Fruit fly (Drosophila melanogaster) whole organism, embryonic: ENCODE results near the gene Prm.
A peak's percentile ranks its signal among the peaks of the same experiment; 100 is the strongest.

Experiments
- Ada2b ChIP-seq: fragments of 200-800 bp; sonication (Bioruptor generic); IDR thresholded peaks from 2 replicates; pipeline ENCODE4 v1.3.6; 2022; ENCODE audit warnings: missing biosample characterization, missing genetic modification characterization
- Awh ChIP-seq: fragments of 200-800 bp; sonication (Bioruptor generic); IDR thresholded peaks from 2 replicates; pipeline ENCODE4, ENCODE4 v1.3.6; 2022; ENCODE audit warnings: missing biosample characterization, missing genetic modification characterization
- Bteb2 ChIP-seq: fragments of 200-800 bp; sonication (Bioruptor generic); optimal IDR thresholded peaks from 2 replicates; lab custom pipeline; 2016; ENCODE audit warnings: missing biosample characterization, missing genetic modification characterization
- CG10209 ChIP-seq: fragments of 200-800 bp; sonication (Bioruptor generic); optimal IDR thresholded peaks from 3 replicates; lab custom pipeline; 2017; ENCODE audit warnings: missing biosample characterization, mild to moderate bottlenecking, missing genetic modification characterization, missing genetic modification reagents
- CG12155 ChIP-seq: fragments of 200-800 bp; sonication (Bioruptor generic); optimal IDR thresholded peaks from 3 replicates; lab custom pipeline; 2016; ENCODE audit warnings: missing biosample characterization, missing genetic modification characterization
- CG12659 ChIP-seq: fragments of 200-800 bp; sonication (Bioruptor generic); optimal IDR thresholded peaks from 3 replicates; lab custom pipeline; 2017; ENCODE audit warnings: mild to moderate bottlenecking, missing biosample characterization, missing genetic modification reagents, missing genetic modification characterization
- CG12769 ChIP-seq: fragments of 200-800 bp; sonication (Bioruptor generic); optimal IDR thresholded peaks from 2 replicates; lab custom pipeline; 2019; ENCODE audit warnings: missing biosample characterization, mild to moderate bottlenecking, missing genetic modification characterization, moderate library complexity
- CG12942 ChIP-seq: fragments of 200-800 bp; sonication (Bioruptor generic); optimal IDR thresholded peaks from 3 replicates; lab custom pipeline; 2016; ENCODE audit warnings: missing biosample characterization, missing genetic modification characterization
- CG13296 ChIP-seq: fragments of 200-800 bp; sonication (Bioruptor generic); optimal IDR thresholded peaks from 3 replicates; lab custom pipeline; 2018; ENCODE audit warnings: missing biosample characterization, mild to moderate bottlenecking, missing genetic modification characterization
- CG13624 ChIP-seq: fragments of 200-800 bp; sonication (Bioruptor generic); optimal IDR thresholded peaks from 2 replicates; lab custom pipeline; 2016; ENCODE audit warnings: missing biosample characterization, missing genetic modification characterization
- CG2116 ChIP-seq: fragments of 200-800 bp; sonication (Bioruptor generic); optimal IDR thresholded peaks from 3 replicates; lab custom pipeline; 2018; ENCODE audit warnings: missing biosample characterization, mild to moderate bottlenecking, missing genetic modification characterization
- CG2120 ChIP-seq: fragments of 200-800 bp; sonication (Bioruptor generic); optimal IDR thresholded peaks from 3 replicates; lab custom pipeline; 2016; ENCODE audit warnings: missing biosample characterization, missing genetic modification characterization
- CG34224 ChIP-seq: fragments of 200-800 bp; sonication (Bioruptor generic); IDR thresholded peaks from 3 replicates; pipeline ENCODE4 v1.3.6; 2022; ENCODE audit warnings: missing biosample characterization, missing genetic modification characterization; ENCODE audit not compliant: partially characterized antibody
- CG3847 ChIP-seq: fragments of 200-800 bp; sonication (Bioruptor generic); IDR thresholded peaks from 2 replicates; pipeline ENCODE4 v1.3.6; 2022; ENCODE audit warnings: missing biosample characterization, missing genetic modification characterization
- CG4424 ChIP-seq: fragments of 200-800 bp; sonication (Bioruptor generic); optimal IDR thresholded peaks from 3 replicates; lab custom pipeline; 2016; ENCODE audit warnings: missing biosample characterization, missing genetic modification characterization
- CG7372 ChIP-seq: fragments of 200-800 bp; sonication (Bioruptor generic); IDR thresholded peaks from 2 replicates; pipeline ENCODE4 v1.3.6; 2022; ENCODE audit warnings: missing biosample characterization, missing genetic modification characterization
- CG7839 ChIP-seq: fragments of 200-800 bp; sonication (Bioruptor generic); optimal IDR thresholded peaks from 3 replicates; lab custom pipeline; 2018; ENCODE audit warnings: missing biosample characterization, mild to moderate bottlenecking, missing genetic modification characterization, moderate library complexity
- CHES-1-like ChIP-seq: fragments of 200-800 bp; sonication (Bioruptor generic); optimal IDR thresholded peaks from 2 replicates; lab custom pipeline; 2016; ENCODE audit warnings: missing biosample characterization, missing genetic modification characterization
- Doc3 ChIP-seq: fragments of 200-800 bp; sonication (Bioruptor generic); IDR thresholded peaks from 3 replicates; pipeline ENCODE4 v1.3.6; 2022; ENCODE audit warnings: missing biosample characterization, missing genetic modification characterization; ENCODE audit not compliant: partially characterized antibody
- Dp ChIP-seq: fragments of 200-800 bp; sonication (Bioruptor generic); optimal IDR thresholded peaks from 2 replicates; lab custom pipeline; 2018; ENCODE audit warnings: missing biosample characterization, mild to moderate bottlenecking, missing genetic modification characterization, moderate library complexity
- E2f2 ChIP-seq: fragments of 200-800 bp; sonication (Bioruptor generic); IDR thresholded peaks from 2 replicates; pipeline ENCODE4 v1.3.6; 2022; ENCODE audit warnings: missing biosample characterization, missing genetic modification characterization
- Eip74EF ChIP-seq, 2 experiments: fragments of 200-800 bp in 1 of 2; fragments of >200 bp in 1 of 2; sonication (Bioruptor generic) in 1 of 2; optimal IDR thresholded peaks; 2 replicates each; lab custom pipeline; 2017 to 2019; ENCODE audit warnings: missing biosample characterization in 2 of 2, missing genetic modification characterization in 2 of 2, mild to moderate bottlenecking in 1 of 2, moderate library complexity in 1 of 2
- Fer1 ChIP-seq: fragments of 200-800 bp; sonication (Bioruptor generic); optimal IDR thresholded peaks from 2 replicates; lab custom pipeline; 2017; ENCODE audit warnings: missing biosample characterization, mild to moderate bottlenecking, missing genetic modification characterization
- GATAe ChIP-seq: fragments of 200-800 bp; sonication (Bioruptor generic); conservative IDR thresholded peaks from 2 replicates; pipeline ENCODE4 v1.3.6; 2022; ENCODE audit warnings: missing biosample characterization, missing genetic modification characterization
- Hand ChIP-seq: fragments of 200-800 bp; sonication (Bioruptor generic); optimal IDR thresholded peaks from 2 replicates; lab custom pipeline; 2017; ENCODE audit warnings: mild to moderate bottlenecking, missing biosample characterization, missing genetic modification reagents, missing genetic modification characterization
- HmgD ChIP-seq: fragments of 200-800 bp; sonication (Bioruptor generic); optimal IDR thresholded peaks from 3 replicates; lab custom pipeline; 2016; ENCODE audit warnings: missing biosample characterization, missing genetic modification characterization
- Hmr ChIP-seq: fragments of 200-800 bp; sonication (Bioruptor generic); optimal IDR thresholded peaks from 3 replicates; lab custom pipeline; 2017; ENCODE audit warnings: mild to moderate bottlenecking, missing biosample characterization, missing genetic modification reagents, missing genetic modification characterization
- Kr ChIP-seq: fragments of 200-800 bp; sonication (Bioruptor generic); optimal IDR thresholded peaks from 2 replicates; lab custom pipeline; 2017; ENCODE audit warnings: missing biosample characterization, mild to moderate bottlenecking, missing genetic modification characterization
- Lpt ChIP-seq: fragments of >200 bp; optimal IDR thresholded peaks from 2 replicates; lab custom pipeline; 2018; ENCODE audit warnings: missing biosample characterization, missing genetic modification characterization
- Mad ChIP-seq: fragments of 200-800 bp; sonication (Bioruptor generic); optimal IDR thresholded peaks from 2 replicates; lab custom pipeline; 2016; ENCODE audit warnings: missing biosample characterization, missing genetic modification characterization
- Meics ChIP-seq: fragments of 200-800 bp; sonication (Bioruptor generic); optimal IDR thresholded peaks from 2 replicates; lab custom pipeline; 2017; ENCODE audit warnings: missing biosample characterization, mild to moderate bottlenecking, missing genetic modification characterization
- Myb ChIP-seq: fragments of 200-800 bp; sonication (Bioruptor generic); optimal IDR thresholded peaks from 2 replicates; lab custom pipeline; 2016; ENCODE audit warnings: missing biosample characterization, missing genetic modification characterization
- NfI ChIP-seq: fragments of 200-800 bp; sonication (Bioruptor generic); optimal IDR thresholded peaks from 3 replicates; lab custom pipeline; 2018; ENCODE audit warnings: missing biosample characterization, mild to moderate bottlenecking, missing genetic modification characterization, moderate library complexity
- Oaz ChIP-seq: fragments of 200-800 bp; sonication (Bioruptor generic); IDR thresholded peaks from 2 replicates; pipeline ENCODE4 v1.3.6; 2022; ENCODE audit warnings: missing biosample characterization, missing genetic modification characterization
- Sin3A ChIP-seq: fragments of >200 bp; optimal IDR thresholded peaks from 2 replicates; lab custom pipeline; 2018
- Stat92E ChIP-seq, 3 experiments: fragments of >200 bp in 2 of 3; fragments of 200-800 bp in 1 of 3; sonication (Bioruptor generic) in 1 of 3; optimal IDR thresholded peaks; 2 replicates each; lab custom pipeline; 2017 to 2019; ENCODE audit warnings: missing biosample characterization in 3 of 3, missing genetic modification characterization in 3 of 3, mild to moderate bottlenecking in 1 of 3, moderate library complexity in 1 of 3
- Xbp1 ChIP-seq: fragments of 200-800 bp; sonication (Bioruptor generic); optimal IDR thresholded peaks from 3 replicates; lab custom pipeline; 2016; ENCODE audit warnings: missing biosample characterization, mild to moderate bottlenecking, missing genetic modification characterization
- amos ChIP-seq: fragments of 200-800 bp; sonication (Bioruptor generic); IDR thresholded peaks from 2 replicates; pipeline ENCODE4 v1.3.6; 2022; ENCODE audit warnings: missing biosample characterization, missing genetic modification characterization; ENCODE audit not compliant: partially characterized antibody
- dm ChIP-seq: fragments of 200-800 bp; sonication (Bioruptor generic); optimal IDR thresholded peaks from 3 replicates; lab custom pipeline; 2016; ENCODE audit warnings: missing biosample characterization, missing genetic modification characterization
- gem ChIP-seq: fragments of 200-800 bp; sonication (Bioruptor generic); optimal IDR thresholded peaks from 2 replicates; lab custom pipeline; 2019; ENCODE audit warnings: missing biosample characterization, mild to moderate bottlenecking, missing genetic modification characterization, moderate library complexity
- nom ChIP-seq: fragments of 200-800 bp; sonication (Bioruptor generic); optimal IDR thresholded peaks from 2 replicates; lab custom pipeline; 2017; ENCODE audit warnings: missing biosample characterization, missing genetic modification characterization, mild to moderate bottlenecking, moderate library complexity, missing genetic modification reagents
- org-1 ChIP-seq: fragments of 200-800 bp; sonication (Bioruptor generic); optimal IDR thresholded peaks from 2 replicates; lab custom pipeline; 2017; ENCODE audit warnings: missing biosample characterization, missing genetic modification characterization
- repo ChIP-seq: fragments of 200-800 bp; sonication (Bioruptor generic); optimal IDR thresholded peaks from 2 replicates; lab custom pipeline; 2016; ENCODE audit warnings: missing biosample characterization, missing genetic modification characterization
- shn ChIP-seq: fragments of 200-800 bp; sonication (Bioruptor generic); optimal IDR thresholded peaks from 3 replicates; lab custom pipeline; 2016; ENCODE audit warnings: missing biosample characterization, missing genetic modification characterization
- tap ChIP-seq: fragments of 200-800 bp; optimal IDR thresholded peaks from 3 replicates; lab custom pipeline; 2019; ENCODE audit warnings: missing biosample characterization, mild to moderate bottlenecking, missing genetic modification characterization, moderate library complexity
- vfl ChIP-seq: fragments of 200-800 bp; sonication (Bioruptor generic); optimal IDR thresholded peaks from 2 replicates; lab custom pipeline; 2016; ENCODE audit warnings: missing biosample characterization, missing genetic modification characterization
- vvl ChIP-seq: fragments of 200-800 bp; sonication (Bioruptor generic); IDR thresholded peaks from 2 replicates; pipeline ENCODE4 v1.3.6; 2022; ENCODE audit warnings: missing biosample characterization, missing genetic modification characterization

The Prm gene

dm6 chr3L:8721145-8721544, 24.0 kb downstream of the Prm start, which contains the start of the genes CG32022 and CG6511 (continued):
- peak; percentile 91 for TF ChIP-seq Hand (GFP tag; lab: Kevin White, UChicago)
- no peak; the same call in 2 of the 3 replicates for TF ChIP-seq CG34224
- TF ChIP-seq Awh (GFP tag; lab: Robert Waterston, UW) = peak; percentile 90

dm6 chr3L:8719990-8720559, 25.0 kb downstream of the Prm start, which contains the start of gene SrpRbeta:
Gene SrpRbeta (minus strand): TSS chr3L:8720225.
- TF ChIP-seq CG7372 (GFP tag; lab: Robert Waterston, UW) (no peak), CG12769 (tag; lab: Kevin White, UChicago) (peak; percentile 34), CG4424 (peak; percentile 21), E2f2 (GFP tag; lab: Robert Waterston, UW) (peak; percentile 95), vvl (GFP tag; lab: Robert Waterston, UW) (peak; percentile 42; the same call in 1 of the 2 replicates), nom (GFP tag; lab: Kevin White, UChicago) (peak; percentile 40), CG7839 (no peak), shn (GFP tag; lab: Kevin White, UChicago) (peak; percentile 14), Dp (GFP tag; lab: Kevin White, UChicago) (peak; percentile 93), Doc3 (no peak), org-1 (peak; percentile 24), Xbp1 (GFP tag; lab: Kevin White, UChicago) (peak; percentile 50), CG12942 (no peak), Kr (GFP tag; lab: Kevin White, UChicago) (no peak), HmgD (GFP tag; lab: Kevin White, UChicago) (peak; percentile 41), vfl (GFP tag; lab: Kevin White, UChicago) (peak; percentile 47), Stat92E (GFP tag; optimal IDR thresholded peaks at IDR 0.05; lab: Kevin White, UChicago) (peak in 1 of 3 experiments; percentile 11), amos (peak; percentile 7; the same call in 1 of the 2 replicates), CG12659 (peak; percentile 47), CG2116 (GFP tag; lab: Kevin White, UChicago) (peak; percentile 47), CHES-1-like (GFP tag; lab: Kevin White, UChicago) (peak; percentile 25), Eip74EF (GFP tag; optimal IDR thresholded peaks at IDR 0.05; lab: Kevin White, UChicago) (no peak), gem (tag; lab: Kevin White, UChicago) (no peak), repo (GFP tag; lab: Kevin White, UChicago) (peak; percentile 4), Ada2b (GFP tag; lab: Robert Waterston, UW) (0 out of 2 replicates have a peak, but pooled peaks have one; percentile 3), Mad (peak; percentile 35), Myb (peak; percentile 34), CG2120 (GFP tag; lab: Kevin White, UChicago) (peak; percentile 69), Meics (GFP tag; lab: Kevin White, UChicago) (peak; percentile 17), NfI (GFP tag; lab: Kevin White, UChicago) (peak; percentile 46), Bteb2 (GFP tag; lab: Kevin White, UChicago) (peak; percentile 43), Sin3A (peak; percentile 11), GATAe (GFP tag; lab: Robert Waterston, UW) (no peak), CG10209 (GFP tag; lab: Kevin White, UChicago) (peak; percentile 6), CG13624 (GFP tag; lab: Kevin White, UChicago) (peak; percentile 45), CG34224 (peak; percentile 21; the same call in 1 of the 3 replicates), Hmr (peak; percentile 26), CG12155 (peak; percentile 28), Fer1 (GFP tag; lab: Kevin White, UChicago) (peak; percentile 19), CG3847 (GFP tag; lab: Robert Waterston, UW) (peak; percentile 42; the same call in 1 of the 2 replicates), Lpt (GFP tag; lab: Kevin White, UChicago) (no peak), tap (tag; lab: Kevin White, UChicago) (no peak), CG13296 (GFP tag; lab: Kevin White, UChicago) (peak; percentile 12), dm (peak; percentile 46), Oaz (GFP tag; lab: Robert Waterston, UW) (no peak)
